Worm (Caenorhabditis elegans): Measurements from ENCODE around the gene H28G03.2.

DNA sequence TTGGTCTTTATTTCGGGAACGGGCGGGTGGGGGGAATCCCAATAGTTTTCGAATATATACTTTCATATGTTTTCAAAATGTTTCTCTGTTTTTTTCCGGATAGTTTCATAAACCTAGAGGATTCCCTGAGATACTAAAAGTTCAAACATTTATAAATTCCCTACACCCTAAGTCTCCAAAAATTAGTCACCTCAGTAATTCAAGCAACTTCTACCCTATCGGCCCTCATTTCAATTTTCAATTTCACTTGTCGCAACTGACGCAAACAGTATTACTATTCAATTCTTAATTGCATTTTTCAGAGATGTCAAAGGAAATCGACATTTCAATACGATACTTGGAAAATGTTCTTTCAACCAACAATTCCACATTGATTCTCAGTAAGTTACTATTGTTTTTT, 58.5 kb downstream of the H28G03.2 start, which contains the start of gene Y34B4A.4:
- no peak for TF ChIP-seq T23F11.4 (GFP tag; optimal IDR thresholded peaks at IDR 0.05)
- TF ChIP-seq sox-4 (tag; optimal IDR thresholded peaks at IDR 0.05): no peak
- TF ChIP-seq unc-55 (GFP tag; optimal IDR thresholded peaks at IDR 0.05): no peak
- no peak for TF ChIP-seq pax-1 (tag; optimal IDR thresholded peaks at IDR 0.05)

Measured in whole organism, late embryonic.